ENCODE assay signal across 6 worm cellular contexts in genomic region chrIV:15234272-15234671, ce11.
A peak's percentile ranks its signal among the peaks of the same experiment; 100 is the strongest.
TF ChIP-seq lines count a peak whose summit lies in the region.

No protein-coding gene starts in this region.

TF ChIP-seq in whole organism, L1 larva, 84 proteins besides CTCF, POLR2A, EP300 and RAD21:
- TF ChIP-seq nhr-90 (tag; optimal IDR thresholded peaks at IDR 0.05; lab: Kevin White, UChicago; ENCODE audit: poor library complexity), result peak; percentile 12
- peak; percentile 85 for TF ChIP-seq snpc-4 (tag; optimal IDR thresholded peaks at IDR 0.05; lab: Kevin White, UChicago)
- peak; percentile 34; the same call in 1 of the 2 replicates for TF ChIP-seq nhr-19 (GFP tag; conservative IDR thresholded peaks at IDR 0.05; lab: Robert Waterston, UW)
- TF ChIP-seq aha-1 (tag; optimal IDR thresholded peaks at IDR 0.05; lab: Kevin White, UChicago), result no peak

TF ChIP-seq in whole organism, L2 larva, 48 proteins besides CTCF, POLR2A, EP300 and RAD21:
- no peak for TF ChIP-seq R02D3.7 (tag; optimal IDR thresholded peaks at IDR 0.05; lab: Kevin White, UChicago)
- TF ChIP-seq snpc-4 (tag; optimal IDR thresholded peaks at IDR 0.05; lab: Kevin White, UChicago), result peak; percentile 56
- TF ChIP-seq ZK546.5 (tag; optimal IDR thresholded peaks at IDR 0.05; lab: Kevin White, UChicago), result no peak
- TF ChIP-seq sma-3 (GFP tag; optimal IDR thresholded peaks at IDR 0.05; lab: Kevin White, UChicago), result no peak
- TF ChIP-seq ceh-16 (tag; optimal IDR thresholded peaks at IDR 0.05; lab: Kevin White, UChicago), result no peak
- no peak for TF ChIP-seq gmeb-1 (tag; optimal IDR thresholded peaks at IDR 0.05; lab: Kevin White, UChicago)
- no peak for TF ChIP-seq alr-1 (tag; optimal IDR thresholded peaks at IDR 0.05; lab: Kevin White, UChicago)
- TF ChIP-seq nhr-23 (tag; optimal IDR thresholded peaks at IDR 0.05; lab: Kevin White, UChicago), result no peak

TF ChIP-seq in whole organism, L3 larva, 47 proteins besides CTCF, POLR2A, EP300 and RAD21:
- TF ChIP-seq snpc-4 (tag; optimal IDR thresholded peaks at IDR 0.05; lab: Kevin White, UChicago), result peak; percentile 52
- TF ChIP-seq lsy-12 (tag; optimal IDR thresholded peaks at IDR 0.05; lab: Kevin White, UChicago), result no peak

TF ChIP-seq in whole organism, L4 larva, 104 proteins besides CTCF, POLR2A, EP300 and RAD21:
- TF ChIP-seq attf-4 (tag; optimal IDR thresholded peaks at IDR 0.05; lab: Kevin White, UChicago) (no peak), F49E8.2 (tag; optimal IDR thresholded peaks at IDR 0.05; lab: Kevin White, UChicago; ENCODE audit: borderline replicate concordance) (peak; percentile 58), nhr-11 (tag; optimal IDR thresholded peaks at IDR 0.05; lab: Kevin White, UChicago) (no peak), lin-38 (GFP tag; IDR thresholded peaks at IDR 0.05; lab: Robert Waterston, UW) (peak; percentile 53), snpc-4 (tag; optimal IDR thresholded peaks at IDR 0.05; lab: Kevin White, UChicago) (peak; percentile 71), daf-19 (GFP tag; conservative IDR thresholded peaks at IDR 0.05; lab: Robert Waterston, UW) (no peak), mdt-29 (GFP tag; IDR thresholded peaks at IDR 0.05; lab: Robert Waterston, UW) (peak; percentile 83), snpc-1.2 (GFP tag; IDR thresholded peaks at IDR 0.05; lab: Robert Waterston, UW) (peak; percentile 100)

TF ChIP-seq in whole organism, mixed stage, embryonic, 35 proteins besides CTCF, POLR2A, EP300 and RAD21:
- TF ChIP-seq zip-8 (tag; optimal IDR thresholded peaks at IDR 0.05; lab: Kevin White, UChicago) (peak; percentile 29), lin-13 (tag; optimal IDR thresholded peaks at IDR 0.05; lab: Kevin White, UChicago) (no peak)

TF ChIP-seq in whole organism, young adult, 124 proteins besides CTCF, POLR2A, EP300 and RAD21:
- TF ChIP-seq snpc-1.1 (tag; optimal IDR thresholded peaks at IDR 0.05; lab: Kevin White, UChicago; ENCODE audit: insufficient read depth) (peak; percentile 91), F49E8.2 (tag; optimal IDR thresholded peaks at IDR 0.05; lab: Kevin White, UChicago; ENCODE audit: insufficient read depth) (peak; percentile 58), lin-54 (GFP tag; optimal IDR thresholded peaks at IDR 0.05; lab: Kevin White, UChicago) (no peak), C06A6.2 (GFP tag; conservative IDR thresholded peaks at IDR 0.05; lab: Robert Waterston, UW) (no peak), snpc-1.3 (tag; optimal IDR thresholded peaks at IDR 0.05; lab: Kevin White, UChicago; ENCODE audit: insufficient read depth) (peak; percentile 81), snpc-3.4 (tag; optimal IDR thresholded peaks at IDR 0.05; lab: Kevin White, UChicago) (peak; percentile 66), ekl-4 (GFP tag; IDR thresholded peaks at IDR 0.05; lab: Robert Waterston, UW) (0 out of 2 replicates have a peak, but pooled peaks have one; percentile 28), hsf-1 (GFP tag; IDR thresholded peaks at IDR 0.05; lab: Robert Waterston, UW) (peak; percentile 62; the same call in 1 of the 2 replicates), pbrm-1 (GFP tag; IDR thresholded peaks at IDR 0.05; lab: Robert Waterston, UW) (peak; percentile 93), tbp1 (GFP tag; optimal IDR thresholded peaks at IDR 0.05; lab: Kevin White, UChicago) (peak; percentile 69), madf-6 (GFP tag; IDR thresholded peaks at IDR 0.05; lab: Robert Waterston, UW) (peak; percentile 81), attf-6 (GFP tag; IDR thresholded peaks at IDR 0.05; lab: Robert Waterston, UW) (peak; percentile 100), Y67H2A.10 (GFP tag; conservative IDR thresholded peaks at IDR 0.05; lab: Robert Waterston, UW) (no peak), lsl-1 (GFP tag; optimal IDR thresholded peaks at IDR 0.05; lab: Kevin White, UChicago) (peak; percentile 5), snpc-4 (GFP tag; optimal IDR thresholded peaks at IDR 0.05; lab: Kevin White, UChicago) (peak; percentile 95), snpc-4 (tag; optimal IDR thresholded peaks at IDR 0.05; lab: Kevin White, UChicago) (peak; percentile 96 to 99 (median 96)), rcor-1 (GFP tag; IDR thresholded peaks at IDR 0.05; lab: Robert Waterston, UW) (peak; percentile 85), hmg-1.2 (GFP tag; IDR thresholded peaks at IDR 0.05; lab: Robert Waterston, UW) (peak; percentile 84), mcd-1 (GFP tag; IDR thresholded peaks at IDR 0.05; lab: Robert Waterston, UW) (peak; percentile 52; the same call in 1 of the 2 replicates), F23B12.7 (tag; optimal IDR thresholded peaks at IDR 0.05; lab: Kevin White, UChicago; ENCODE audit: insufficient read depth) (no peak), F57A8.1 (GFP tag; optimal IDR thresholded peaks at IDR 0.05; lab: Kevin White, UChicago) (no peak), D2030.7 (GFP tag; IDR thresholded peaks at IDR 0.05; lab: Robert Waterston, UW) (peak; percentile 69)
